Worm (Caenorhabditis elegans): ENCODE measurements around the gene col-115.

ce11 chrIV:8022035-8022673 is 33.7 kb downstream of the col-115 start, which contains the start of gene C26B2.2:
- TF ChIP-seq dmd-6 (GFP tag; IDR thresholded peaks at IDR 0.05) (no peak), nhr-237 (tag; optimal IDR thresholded peaks at IDR 0.05) (no peak), ces-1 (GFP tag; optimal IDR thresholded peaks at IDR 0.05) (no peak), Y48G9A.11 (GFP tag; IDR thresholded peaks at IDR 0.05) (no peak), pqm-1 (tag; optimal IDR thresholded peaks at IDR 0.05) (no peak)

All from whole organism, L4 larva.